Worm (Caenorhabditis elegans): ENCODE data around the gene srg-21.

DNA sequence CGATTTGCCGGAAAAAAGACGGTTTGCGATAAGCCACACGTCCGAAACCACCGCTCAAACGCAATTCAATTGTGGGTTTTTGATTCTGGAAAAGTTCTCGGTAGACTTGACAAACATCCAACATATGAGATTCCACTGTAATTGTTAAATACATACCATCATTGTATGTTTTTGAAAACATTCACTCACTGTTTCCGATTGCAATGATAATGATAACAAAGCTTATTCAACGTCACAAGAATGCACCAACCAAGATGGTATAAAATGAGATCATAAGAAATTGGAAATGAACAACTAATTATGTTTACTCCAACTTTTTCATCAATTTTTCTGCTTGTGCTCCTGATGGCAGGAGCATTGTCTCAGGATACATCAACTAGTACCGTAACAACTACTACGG is 14.6 kb upstream of the srg-21 start, which contains the start of gene clec-122:
- TF ChIP-seq ceh-6 (GFP tag; optimal IDR thresholded peaks at IDR 0.05) (no peak), ceh-19 (GFP tag; optimal IDR thresholded peaks at IDR 0.05) (no peak), lin-11 (tag; optimal IDR thresholded peaks at IDR 0.05) (no peak), pqm-1 (tag; optimal IDR thresholded peaks at IDR 0.05) (no peak), fkh-10 (GFP tag; optimal IDR thresholded peaks at IDR 0.05) (no peak), tbx-7 (tag; optimal IDR thresholded peaks at IDR 0.05) (no peak), T23F11.4 (GFP tag; optimal IDR thresholded peaks at IDR 0.05) (no peak), tbx-2 (tag; optimal IDR thresholded peaks at IDR 0.05) (no peak), dmd-4 (tag; optimal IDR thresholded peaks at IDR 0.05; ENCODE audit: borderline replicate concordance) (no peak)
